Worm (Caenorhabditis elegans): Measurements from ENCODE around the gene pdha-1.

- TF ChIP-seq mdl-1 (tag; optimal IDR thresholded peaks at IDR 0.05) (no peak), ZK546.5 (tag; optimal IDR thresholded peaks at IDR 0.05) (no peak), egl-27 (tag; optimal IDR thresholded peaks at IDR 0.05) (no peak), fos-1 (tag; optimal IDR thresholded peaks at IDR 0.05) (no peak)
These were observed 31.5 kb upstream of the pdha-1 start for ce11 chrII:8034617-8035016.
